Fruit fly (Drosophila melanogaster): Measurements from ENCODE around the gene CG31106.

Gene CG31106

dm6 chr3R:25258628-25259240, 42.6 kb downstream of the CG31106 start, which contains the start of gene CG11857 (continued):
- TF ChIP-seq knrl (GFP tag; IDR thresholded peaks at IDR 0.05; ENCODE audit: partially characterized antibody) (peak; percentile 100), chif (GFP tag; optimal IDR thresholded peaks at IDR 0.05) (peak; percentile 97 to 98), CG9797 (GFP tag; optimal IDR thresholded peaks at IDR 0.05) (peak; percentile 66), h (optimal IDR thresholded peaks at IDR 0.05) (no peak), scrt (GFP tag; optimal IDR thresholded peaks at IDR 0.05) (peak; percentile 87), oc (tag; optimal IDR thresholded peaks at IDR 0.05) (peak; percentile 94), CG11504 (tag; optimal IDR thresholded peaks at IDR 0.05) (peak; percentile 95), seq (GFP tag; IDR thresholded peaks at IDR 0.05) (peak; percentile 97), stwl (tag; optimal IDR thresholded peaks at IDR 0.05) (peak; percentile 91), Oaz (GFP tag; IDR thresholded peaks at IDR 0.05) (peak; percentile 98), wdn (GFP tag; IDR thresholded peaks at IDR 0.05) (peak; percentile 97), Lpt (GFP tag; optimal IDR thresholded peaks at IDR 0.05) (no peak), MBD-R2 (GFP tag; IDR thresholded peaks at IDR 0.05) (peak; percentile 99), CG31224 (GFP tag; IDR thresholded peaks at IDR 0.05) (peak; percentile 97), tll (GFP tag; optimal IDR thresholded peaks at IDR 0.05) (peak; percentile 45 to 68), CG14710 (tag; optimal IDR thresholded peaks at IDR 0.05) (peak; percentile 98), mld (GFP tag; IDR thresholded peaks at IDR 0.05; ENCODE audit: partially characterized antibody) (peak; percentile 98), Sry-δ (GFP tag; optimal IDR thresholded peaks at IDR 0.05) (peak; percentile 99), CG13894 (tag; optimal IDR thresholded peaks at IDR 0.05) (peak; percentile 97), Xrp1 (GFP tag; IDR thresholded peaks at IDR 0.05) (peak; percentile 99), run (tag; optimal IDR thresholded peaks at IDR 0.05) (peak; percentile 80), CG10274 (GFP tag; optimal IDR thresholded peaks at IDR 0.05) (peak; percentile 81), dmrt99B (tag; optimal IDR thresholded peaks at IDR 0.05) (peak; percentile 96), yki (optimal IDR thresholded peaks at IDR 0.05) (no peak), CG2199 (GFP tag; IDR thresholded peaks at IDR 0.05) (peak; percentile 99), pum (GFP tag; optimal IDR thresholded peaks at IDR 0.05) (peak; percentile 99), CG33213 (GFP tag; optimal IDR thresholded peaks at IDR 0.05) (peak; percentile 97), CG31441 (GFP tag; IDR thresholded peaks at IDR 0.05) (peak; percentile 96), CG14860 (GFP tag; IDR thresholded peaks at IDR 0.05; ENCODE audit: partially characterized antibody) (peak; percentile 100), dmrt11E (tag; optimal IDR thresholded peaks at IDR 0.05) (peak; percentile 98), danr (GFP tag; IDR thresholded peaks at IDR 0.05) (peak; percentile 98), Deaf1 (tag; optimal IDR thresholded peaks at IDR 0.05) (peak; percentile 79), CG16863 (GFP tag; optimal IDR thresholded peaks at IDR 0.05) (peak; percentile 96), Hmr (GFP tag; optimal IDR thresholded peaks at IDR 0.05) (peak; percentile 97), HLH3B (GFP tag; IDR thresholded peaks at IDR 0.05) (peak; percentile 98), Ets97D (GFP tag; optimal IDR thresholded peaks at IDR 0.05) (peak; percentile 95), CG10267 (tag; optimal IDR thresholded peaks at IDR 0.05) (peak; percentile 94), lov (optimal IDR thresholded peaks at IDR 0.05) (no peak), lov (GFP tag; IDR thresholded peaks at IDR 0.05) (peak; percentile 98), CG8924 (tag; optimal IDR thresholded peaks at IDR 0.05) (peak; percentile 98), PHDP (tag; optimal IDR thresholded peaks at IDR 0.05) (peak; percentile 97), Elba2 (GFP tag; optimal IDR thresholded peaks at IDR 0.05) (peak; percentile 90), row (GFP tag; IDR thresholded peaks at IDR 0.05) (peak; percentile 100), cad (GFP tag; optimal IDR thresholded peaks at IDR 0.05) (no peak), CG18619 (GFP tag; optimal IDR thresholded peaks at IDR 0.05) (peak; percentile 97), gcm2 (GFP tag; optimal IDR thresholded peaks at IDR 0.05) (peak; percentile 88), Atf6 (GFP tag; IDR thresholded peaks at IDR 0.05) (peak; percentile 98), CG17612 (GFP tag; IDR thresholded peaks at IDR 0.05) (peak; percentile 97), hbn (GFP tag; IDR thresholded peaks at IDR 0.05; ENCODE audit: partially characterized antibody) (peak; percentile 100), CG11247 (GFP tag; IDR thresholded peaks at IDR 0.05) (peak; percentile 99), sd (tag; optimal IDR thresholded peaks at IDR 0.05) (peak; percentile 90)

Data from whole organism, embryonic.